Worm (Caenorhabditis elegans) whole organism, L4/young adult: Measurements from ENCODE around the gene clec-175.

ENCODE experiments used
- W03F9.2 ChIP-seq: fragments of 150-350 bp; optimal IDR thresholded peaks from 2 replicates; lab custom pipeline; 2014; ENCODE audit warnings: missing biosample characterization, missing genetic modification characterization
- dao-5 ChIP-seq: sonication (generic microtip); optimal IDR thresholded peaks from 2 replicates; lab custom pipeline; 2016; ENCODE audit warnings: missing genotype, missing genetic modification characterization, moderate library complexity, missing compliant biosample characterization
- him-1 ChIP-seq: sonication (generic microtip); optimal IDR thresholded peaks from 2 replicates; lab custom pipeline; 2016; ENCODE audit warnings: missing genotype, missing genetic modification reagents, missing genetic modification characterization, missing compliant biosample characterization

Gene clec-175

ce11 chrIV:4400350-4401326 is 21.5 kb upstream of the clec-175 start, which contains the start of gene Y24D9A.6:
Y24D9A.6 (minus strand) TSS chrIV:4400400.
- TF ChIP-seq him-1 (tag; lab: Kevin White, UChicago) (no peak), W03F9.2 (tag; lab: Kevin White, UChicago) (no peak), dao-5 (tag; lab: Kevin White, UChicago) (no peak)

ce11 chrIV:4402413-4402812 is 19.7 kb upstream of the clec-175 start:
- TF ChIP-seq dao-5 (tag; lab: Kevin White, UChicago) (no peak), him-1 (tag; lab: Kevin White, UChicago) (no peak), W03F9.2 (tag; lab: Kevin White, UChicago) (no peak)

ce11 chrIV:4403870-4404269 is 18.3 kb upstream of the clec-175 start:
- TF ChIP-seq W03F9.2 (tag; lab: Kevin White, UChicago) (no peak), him-1 (tag; lab: Kevin White, UChicago) (no peak), dao-5 (tag; lab: Kevin White, UChicago) (no peak)

ce11 chrIV:4405126-4405525 is 17.0 kb upstream of the clec-175 start, which contains the start of gene Y24D9A.7:
Y24D9A.7 (minus strand) TSS chrIV:4405171.
- TF ChIP-seq W03F9.2 (tag; lab: Kevin White, UChicago) = no peak
- TF ChIP-seq him-1 (tag; lab: Kevin White, UChicago) = no peak
- no peak for TF ChIP-seq dao-5 (tag; lab: Kevin White, UChicago)

- no peak for TF ChIP-seq W03F9.2 (tag; lab: Kevin White, UChicago)
- peak; percentile 24 for TF ChIP-seq him-1 (tag; lab: Kevin White, UChicago)
Measured at ce11 chrIV:4406054-4406539, 16.0 kb upstream of the clec-175 start.

- TF ChIP-seq him-1 (tag; lab: Kevin White, UChicago) = no peak
- TF ChIP-seq W03F9.2 (tag; lab: Kevin White, UChicago) = no peak
- no peak for TF ChIP-seq dao-5 (tag; lab: Kevin White, UChicago)
Measured at ce11 chrIV:4407055-4407461, 15.1 kb upstream of the clec-175 start.

- TF ChIP-seq W03F9.2 (tag; lab: Kevin White, UChicago) (no peak), him-1 (tag; lab: Kevin White, UChicago) (no peak), dao-5 (tag; lab: Kevin White, UChicago) (no peak)
Measured at ce11 chrIV:4408714-4409113, 13.4 kb upstream of the clec-175 start.

ce11 chrIV:4410526-4410925 is 11.6 kb upstream of the clec-175 start:
- no peak for TF ChIP-seq him-1 (tag; lab: Kevin White, UChicago)
- TF ChIP-seq dao-5 (tag; lab: Kevin White, UChicago) = no peak
- TF ChIP-seq W03F9.2 (tag; lab: Kevin White, UChicago) = no peak

- no peak for TF ChIP-seq W03F9.2 (tag; lab: Kevin White, UChicago)
- TF ChIP-seq dao-5 (tag; lab: Kevin White, UChicago) = no peak
- no peak for TF ChIP-seq him-1 (tag; lab: Kevin White, UChicago)
Measured at ce11 chrIV:4411311-4411947, 10.7 kb upstream of the clec-175 start.

ce11 chrIV:4411948-4412335 is 10.2 kb upstream of the clec-175 start:
- TF ChIP-seq W03F9.2 (tag; lab: Kevin White, UChicago) = no peak
- no peak for TF ChIP-seq dao-5 (tag; lab: Kevin White, UChicago)
- no peak for TF ChIP-seq him-1 (tag; lab: Kevin White, UChicago)

- TF ChIP-seq W03F9.2 (tag; lab: Kevin White, UChicago) = no peak
- TF ChIP-seq him-1 (tag; lab: Kevin White, UChicago) = no peak
- no peak for TF ChIP-seq dao-5 (tag; lab: Kevin White, UChicago)
Measured at ce11 chrIV:4413114-4413513, 9.0 kb upstream of the clec-175 start.

ce11 chrIV:4423026-4423425 is 897 bp downstream of the clec-175 start:
- TF ChIP-seq dao-5 (tag; lab: Kevin White, UChicago) (no peak), him-1 (tag; lab: Kevin White, UChicago) (no peak), W03F9.2 (tag; lab: Kevin White, UChicago) (no peak)

- TF ChIP-seq dao-5 (tag; lab: Kevin White, UChicago) = no peak
- TF ChIP-seq W03F9.2 (tag; lab: Kevin White, UChicago) = no peak
- TF ChIP-seq him-1 (tag; lab: Kevin White, UChicago) = no peak
Measured at ce11 chrIV:4423885-4424284, 1.8 kb downstream of the clec-175 start.
